Worm (Caenorhabditis elegans) whole organism, L4 larva: ENCODE measurements around the gene F44F4.15.

Experiments
- Y5F2A.4 ChIP-seq: fragments of 200-800 bp; sonication (Bioruptor generic); optimal IDR thresholded peaks from 2 replicates; lab custom pipeline; 2018; ENCODE audit warnings: mild to moderate bottlenecking, missing genetic modification characterization, missing compliant biosample characterization
- ceh-20 ChIP-seq: fragments of 200-800 bp; sonication (Bioruptor generic); IDR thresholded peaks from 2 replicates; pipeline ENCODE4 v1.3.6; 2022; ENCODE audit warnings: missing genetic modification reagents, missing genetic modification characterization, missing compliant biosample characterization
- ceh-44 ChIP-seq: fragments of 200-800 bp; sonication (Bioruptor generic); IDR thresholded peaks from 2 replicates; pipeline ENCODE4 v1.3.6; 2022; ENCODE audit warnings: missing genetic modification reagents, missing genetic modification characterization, missing compliant biosample characterization
- ceh-82 ChIP-seq: sonication (generic microtip); optimal IDR thresholded peaks from 2 replicates; lab custom pipeline; 2017; ENCODE audit warnings: missing biosample characterization, missing genetic modification characterization
- daf-12 ChIP-seq: fragments of 150-350 bp; optimal IDR thresholded peaks from 2 replicates; lab custom pipeline; 2014; ENCODE audit warnings: missing biosample characterization, missing genetic modification reagents, missing genetic modification characterization
- egl-27 ChIP-seq: sonication (generic microtip); optimal IDR thresholded peaks from 3 replicates; lab custom pipeline; 2017; ENCODE audit warnings: missing biosample characterization, missing genetic modification reagents, missing genetic modification characterization
- lin-13 ChIP-seq: fragments of 150-350 bp; optimal IDR thresholded peaks from 2 replicates; lab custom pipeline; 2014; ENCODE audit warnings: missing biosample characterization, missing genetic modification reagents, missing genetic modification characterization
- nhr-102 ChIP-seq: sonication (generic microtip); optimal IDR thresholded peaks from 2 replicates; lab custom pipeline; 2016; ENCODE audit warnings: mild to moderate bottlenecking, missing genetic modification characterization, moderate library complexity, missing compliant biosample characterization
- nhr-41 ChIP-seq: fragments of 200-800 bp; sonication (Bioruptor generic); IDR thresholded peaks from 2 replicates; pipeline ENCODE4 v1.3.6; 2022; ENCODE audit warnings: missing genetic modification reagents, missing genetic modification characterization, missing compliant biosample characterization
- sdz-12 ChIP-seq: fragments of 200-800 bp; sonication (Bioruptor generic); optimal IDR thresholded peaks from 2 replicates; lab custom pipeline; 2018; ENCODE audit warnings: mild to moderate bottlenecking, missing genetic modification characterization, missing compliant biosample characterization
- zfp-2 ChIP-seq: sonication (generic microtip); optimal IDR thresholded peaks from 2 replicates; lab custom pipeline; 2016; ENCODE audit warnings: mild to moderate bottlenecking, missing genetic modification characterization, missing compliant biosample characterization

F44F4.15 gene

DNA sequence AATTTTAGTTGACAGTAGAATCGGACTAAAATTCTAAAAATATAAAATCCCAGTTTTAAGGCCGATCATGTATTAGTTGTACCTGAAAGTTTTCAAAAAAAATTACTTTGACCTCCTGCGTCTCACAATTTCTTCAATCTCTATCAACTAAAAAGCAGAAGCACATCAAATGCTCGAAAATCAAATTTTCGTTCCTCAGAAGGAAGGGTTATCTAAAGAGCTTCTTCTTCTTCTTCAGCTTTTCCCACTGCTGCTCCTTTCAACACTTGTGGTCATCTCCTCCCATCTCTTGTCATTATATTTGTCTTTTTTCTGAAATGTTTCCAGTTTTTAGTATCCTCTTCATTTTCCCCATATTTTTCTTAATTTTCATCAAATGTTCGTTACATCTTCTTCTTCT, 50.3 kb downstream of the F44F4.15 start:
- TF ChIP-seq ceh-44 (no peak), nhr-102 (tag; lab: Kevin White, UChicago) (no peak), Y5F2A.4 (GFP tag; lab: Kevin White, UChicago) (no peak), daf-12 (tag; lab: Kevin White, UChicago) (no peak), sdz-12 (GFP tag; lab: Kevin White, UChicago) (no peak), egl-27 (tag; lab: Kevin White, UChicago) (no peak), nhr-41 (GFP tag; lab: Robert Waterston, UW) (no peak), ceh-20 (GFP tag; lab: Robert Waterston, UW) (no peak), lin-13 (no peak), ceh-82 (tag; lab: Kevin White, UChicago) (no peak), zfp-2 (tag; lab: Kevin White, UChicago) (no peak)
- TF ChIP-seq, all 104 proteins: peak for 0
